Worm (Caenorhabditis elegans) whole organism, L3 larva: Measurements from ENCODE around the gene F54D8.10.

Experiments used
- ZK546.5 ChIP-seq: sonication (generic microtip); optimal IDR thresholded peaks from 2 replicates; lab custom pipeline; 2017; ENCODE audit warnings: missing biosample characterization, missing genetic modification characterization
- aly-2 ChIP-seq: fragments of 150-350 bp; optimal IDR thresholded peaks from 2 replicates; lab custom pipeline; 2014; ENCODE audit warnings: missing biosample characterization, missing genetic modification characterization
- ceh-16 ChIP-seq: sonication (generic microtip); optimal IDR thresholded peaks from 2 replicates; lab custom pipeline; 2017; ENCODE audit warnings: missing biosample characterization, missing genetic modification characterization
- ceh-28 ChIP-seq: fragments of 150-350 bp; optimal IDR thresholded peaks from 2 replicates; lab custom pipeline; 2014; ENCODE audit warnings: missing biosample characterization, missing genetic modification reagents, missing genetic modification characterization
- ceh-82 ChIP-seq: fragments of 150-350 bp; optimal IDR thresholded peaks from 2 replicates; lab custom pipeline; 2014; ENCODE audit warnings: missing biosample characterization, missing genetic modification characterization
- daf-12 ChIP-seq: fragments of 150-350 bp; optimal IDR thresholded peaks from 2 replicates; lab custom pipeline; 2014; ENCODE audit warnings: missing biosample characterization, missing genetic modification reagents, missing genetic modification characterization
- egl-27 ChIP-seq: sonication (generic microtip); optimal IDR thresholded peaks from 4 replicates; lab custom pipeline; 2017; ENCODE audit warnings: missing biosample characterization, missing genetic modification reagents, missing genetic modification characterization
- egl-5 ChIP-seq: fragments of 150-350 bp; optimal IDR thresholded peaks from 2 replicates; lab custom pipeline; 2017; ENCODE audit warnings: missing biosample characterization, missing genetic modification reagents, missing genetic modification characterization, inconsistent platforms
- elt-1 ChIP-seq: fragments of 150-350 bp; optimal IDR thresholded peaks from 2 replicates; lab custom pipeline; 2014; ENCODE audit warnings: missing biosample characterization, missing genetic modification characterization
- elt-2 ChIP-seq: sonication (generic microtip); optimal IDR thresholded peaks from 2 replicates; lab custom pipeline; 2016; ENCODE audit warnings: missing genetic modification reagents, mild to moderate bottlenecking, missing genetic modification characterization, missing compliant biosample characterization
- eor-1 ChIP-seq, 2 experiments: fragments of 150-350 bp; optimal IDR thresholded peaks; 2 replicates each; lab custom pipeline; 2014 to 2018; ENCODE audit warnings: missing biosample characterization in 2 of 2, missing genetic modification characterization in 2 of 2
- fkh-10 ChIP-seq: sonication (generic microtip); optimal IDR thresholded peaks from 2 replicates; lab custom pipeline; 2017; ENCODE audit warnings: missing biosample characterization, missing genetic modification reagents, missing genetic modification characterization
- fkh-2 ChIP-seq: fragments of 150-350 bp; optimal IDR thresholded peaks from 2 replicates; lab custom pipeline; 2014; ENCODE audit warnings: missing biosample characterization, missing genetic modification reagents, missing genetic modification characterization
- jun-1 ChIP-seq: fragments of 150-350 bp; optimal IDR thresholded peaks from 2 replicates; lab custom pipeline; 2014; ENCODE audit warnings: missing biosample characterization, missing genetic modification reagents, missing genetic modification characterization
- lin-15B ChIP-seq: fragments of 150-350 bp; optimal IDR thresholded peaks from 2 replicates; lab custom pipeline; 2014; ENCODE audit warnings: missing biosample characterization, missing genetic modification characterization
- lin-39 ChIP-seq: fragments of 150-350 bp; optimal IDR thresholded peaks from 2 replicates; lab custom pipeline; 2018; ENCODE audit warnings: missing biosample characterization, missing genetic modification reagents, missing genetic modification characterization
- lsy-12 ChIP-seq: sonication (generic microtip); optimal IDR thresholded peaks from 2 replicates; lab custom pipeline; 2016; ENCODE audit warnings: mild to moderate bottlenecking, missing genetic modification characterization, missing compliant biosample characterization
- mdl-1 ChIP-seq: fragments of 150-350 bp; optimal IDR thresholded peaks from 2 replicates; lab custom pipeline; 2014; ENCODE audit warnings: missing biosample characterization, missing genetic modification characterization
- mml-1 ChIP-seq: fragments of 150-350 bp; sonication (generic microtip); optimal IDR thresholded peaks from 3 replicates; lab custom pipeline; 2014; ENCODE audit warnings: missing biosample characterization, missing genetic modification characterization
- nfya-1 ChIP-seq: sonication (generic microtip); optimal IDR thresholded peaks from 2 replicates; lab custom pipeline; 2017; ENCODE audit warnings: missing genetic modification characterization, mild to moderate bottlenecking, missing compliant biosample characterization, antibody characterized with exemption, moderate library complexity; ENCODE audit not compliant: insufficient read depth
- nhr-11 ChIP-seq: fragments of 150-350 bp; optimal IDR thresholded peaks from 2 replicates; lab custom pipeline; 2014; ENCODE audit warnings: missing biosample characterization, missing genetic modification characterization
- nhr-23 ChIP-seq: fragments of 150-350 bp; optimal IDR thresholded peaks from 2 replicates; lab custom pipeline; 2014; ENCODE audit warnings: missing biosample characterization, missing genetic modification reagents, missing genetic modification characterization
- nhr-237 ChIP-seq: fragments of 150-350 bp; optimal IDR thresholded peaks from 2 replicates; lab custom pipeline; 2014; ENCODE audit warnings: missing biosample characterization, missing genetic modification characterization
- nhr-25 ChIP-seq: sonication (generic microtip); optimal IDR thresholded peaks from 2 replicates; lab custom pipeline; 2017; ENCODE audit warnings: missing biosample characterization, missing genetic modification characterization
- nhr-28 ChIP-seq: fragments of 150-350 bp; optimal IDR thresholded peaks from 2 replicates; lab custom pipeline; 2014; ENCODE audit warnings: missing biosample characterization, missing genetic modification characterization
- nhr-77 ChIP-seq: fragments of 150-350 bp; optimal IDR thresholded peaks from 2 replicates; lab custom pipeline; 2014; ENCODE audit warnings: missing biosample characterization, missing genetic modification characterization
- pha-4 ChIP-seq: fragments of 150-350 bp; optimal IDR thresholded peaks from 2 replicates; lab custom pipeline; 2014; ENCODE audit warnings: missing biosample characterization, missing genetic modification reagents, missing genetic modification characterization
- snpc-4 ChIP-seq: fragments of 150-350 bp; optimal IDR thresholded peaks from 2 replicates; lab custom pipeline; 2014; ENCODE audit warnings: missing biosample characterization, missing genetic modification characterization
- tbx-2 ChIP-seq: sonication (generic microtip); optimal IDR thresholded peaks from 2 replicates; lab custom pipeline; 2016; ENCODE audit warnings: mild to moderate bottlenecking, missing genetic modification characterization, missing compliant biosample characterization
- unc-39 ChIP-seq: sonication (generic microtip); optimal IDR thresholded peaks from 4 replicates; lab custom pipeline; 2017; ENCODE audit warnings: missing biosample characterization, missing genetic modification characterization
- ztf-4 ChIP-seq: fragments of 150-350 bp; optimal IDR thresholded peaks from 2 replicates; lab custom pipeline; 2014; ENCODE audit warnings: missing biosample characterization, missing genetic modification characterization

F54D8.10 gene

ce11 chrIII:5124385-5124784 is 29.8 kb downstream of the F54D8.10 start:
- TF ChIP-seq tbx-2 (tag; lab: Kevin White, UChicago) (no peak), elt-1 (tag; lab: Kevin White, UChicago) (no peak), pha-4 (tag; lab: Kevin White, UChicago) (no peak), aly-2 (tag; lab: Kevin White, UChicago) (no peak), nhr-11 (tag; lab: Kevin White, UChicago) (no peak), mml-1 (no peak), lin-39 (tag; lab: Kevin White, UChicago) (no peak), ZK546.5 (no peak), lin-15B (no peak)

DNA sequence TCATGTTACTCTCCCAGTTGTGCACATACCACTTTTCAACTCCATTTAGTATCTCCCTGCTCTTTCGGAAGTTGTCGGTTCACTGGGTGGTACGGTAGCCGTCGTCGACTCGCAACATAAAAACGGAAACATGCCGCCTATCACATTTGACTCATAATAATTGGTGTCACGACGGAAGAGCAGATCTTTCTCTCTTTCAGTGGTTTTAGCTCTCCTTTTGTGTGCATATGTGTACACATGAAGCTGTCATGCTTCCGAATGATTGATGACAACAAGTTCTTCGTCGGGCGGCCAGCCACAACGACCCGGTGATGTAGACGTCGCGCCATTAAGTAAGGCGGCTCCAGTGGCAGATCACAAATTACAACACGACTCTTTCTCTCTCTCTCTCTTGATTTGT is 31.2 kb downstream of the F54D8.10 start:
- no peak for TF ChIP-seq snpc-4 (tag; lab: Kevin White, UChicago)
- TF ChIP-seq unc-39 (tag; lab: Kevin White, UChicago), result no peak
- no peak for TF ChIP-seq aly-2 (tag; lab: Kevin White, UChicago)
- no peak for TF ChIP-seq egl-27 (tag; lab: Kevin White, UChicago)
- TF ChIP-seq tbx-2 (tag; lab: Kevin White, UChicago), result peak; percentile 92
- TF ChIP-seq ceh-82, result no peak
- TF ChIP-seq jun-1, result no peak

- TF ChIP-seq snpc-4 (tag; lab: Kevin White, UChicago), result no peak
- no peak for TF ChIP-seq egl-5
- TF ChIP-seq tbx-2 (tag; lab: Kevin White, UChicago), result peak; percentile 75
Observed at ce11 chrIII:5126988-5127387, 32.4 kb downstream of the F54D8.10 start.

DNA sequence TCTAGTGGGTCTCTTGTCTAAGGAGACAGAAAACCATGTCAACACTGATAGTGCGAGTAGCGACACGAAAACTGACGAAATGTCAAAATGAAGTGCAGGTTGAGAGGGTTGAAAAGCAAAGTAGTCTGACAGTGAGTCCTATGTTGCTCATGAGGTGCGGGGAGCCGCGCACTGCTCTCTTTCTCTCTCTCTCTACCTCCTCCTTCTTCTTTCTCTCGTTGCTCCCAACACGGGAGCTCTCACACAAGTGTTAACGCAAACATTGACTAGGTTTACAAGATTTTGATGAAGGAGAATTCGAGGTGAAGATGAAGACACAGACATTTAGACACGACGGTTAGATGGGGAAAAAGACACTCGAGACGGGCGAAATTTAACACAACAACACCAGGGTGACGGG is 34.7 kb downstream of the F54D8.10 start:
- TF ChIP-seq pha-4 (tag; lab: Kevin White, UChicago) (peak; percentile 84), tbx-2 (tag; lab: Kevin White, UChicago) (peak; percentile 80), nhr-11 (tag; lab: Kevin White, UChicago) (no peak)

DNA sequence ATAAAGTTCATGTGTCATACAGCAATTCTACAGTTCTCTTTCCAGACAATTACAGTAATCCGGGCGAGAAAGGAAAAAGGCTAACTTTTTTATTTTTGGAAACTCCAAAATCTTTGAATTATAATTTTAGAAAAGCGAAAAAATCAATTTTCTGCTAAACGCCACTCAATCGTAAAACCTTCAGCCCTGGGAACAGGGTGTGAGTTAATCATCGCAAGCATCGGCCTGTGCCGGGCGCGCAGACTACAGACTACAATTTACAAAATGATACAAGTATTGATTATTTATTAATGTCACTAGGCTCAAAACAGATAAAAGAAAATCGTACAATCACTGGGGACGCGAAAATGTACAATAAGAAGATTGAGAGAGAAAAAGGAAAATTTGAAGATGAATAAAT is 36.0 kb downstream of the F54D8.10 start:
- TF ChIP-seq mdl-1, result no peak
- no peak for TF ChIP-seq ceh-28

DNA sequence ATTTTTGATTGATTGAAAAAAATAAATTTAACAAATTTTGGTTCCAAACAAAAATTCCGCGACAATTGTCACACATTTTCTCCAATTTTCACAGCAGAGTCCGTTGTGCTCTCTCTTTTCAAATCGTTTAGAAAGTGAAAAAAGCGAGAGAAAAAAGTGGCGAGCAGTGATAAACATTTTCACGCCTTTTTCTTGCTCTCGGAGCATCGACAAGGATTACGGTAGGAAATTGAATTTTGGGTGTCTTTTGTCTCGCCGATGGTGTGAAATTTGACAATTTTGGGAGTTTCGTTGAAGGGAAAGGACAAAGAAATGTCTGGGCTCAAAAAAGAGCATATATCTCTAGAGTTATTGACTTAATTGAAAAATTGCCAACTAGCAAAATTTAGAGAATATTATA is 39.9 kb downstream of the F54D8.10 start:
- peak; percentile 23 for TF ChIP-seq tbx-2 (tag; lab: Kevin White, UChicago)
- no peak for TF ChIP-seq nhr-237 (tag; lab: Kevin White, UChicago)
- no peak for TF ChIP-seq nhr-77 (tag; lab: Kevin White, UChicago)
- no peak for TF ChIP-seq nhr-25 (tag; lab: Kevin White, UChicago)
- peak; percentile 49 for TF ChIP-seq nfya-1 (tag; lab: Kevin White, UChicago)
- TF ChIP-seq mml-1, result no peak

- TF ChIP-seq nhr-77 (tag; lab: Kevin White, UChicago), result no peak
- peak; percentile 97 for TF ChIP-seq nfya-1 (tag; lab: Kevin White, UChicago)
- no peak for TF ChIP-seq daf-12 (tag; lab: Kevin White, UChicago)
- TF ChIP-seq lin-39 (tag; lab: Kevin White, UChicago), result no peak
- no peak for TF ChIP-seq ztf-4
- no peak for TF ChIP-seq pha-4 (tag; lab: Kevin White, UChicago)
- no peak for TF ChIP-seq lsy-12 (tag; lab: Kevin White, UChicago)
- TF ChIP-seq elt-2, result peak; percentile 8
- TF ChIP-seq fkh-10, result no peak
- no peak for TF ChIP-seq fkh-2 (tag; lab: Kevin White, UChicago)
- no peak for TF ChIP-seq eor-1 (tag; optimal IDR thresholded peaks at IDR 0.05; lab: Kevin White, UChicago)
- TF ChIP-seq jun-1, result no peak
- no peak for TF ChIP-seq ceh-16 (tag; lab: Kevin White, UChicago)
- no peak for TF ChIP-seq unc-39 (tag; lab: Kevin White, UChicago)
- no peak for TF ChIP-seq lin-15B
- no peak for TF ChIP-seq nhr-25 (tag; lab: Kevin White, UChicago)
- no peak for TF ChIP-seq nhr-28
- no peak for TF ChIP-seq egl-5
- TF ChIP-seq nhr-23 (tag; lab: Kevin White, UChicago), result no peak
- peak; percentile 90 for TF ChIP-seq tbx-2 (tag; lab: Kevin White, UChicago)
Observed at ce11 chrIII:5136033-5136597, 41.5 kb downstream of the F54D8.10 start, which contains the start of gene tbx-2. tbx-2 (minus strand) TSS chrIII:5136296.
